Worm (Caenorhabditis elegans) whole organism, L3 larva: ENCODE results near the gene cest-2.2.

ENCODE experiments used
- elt-1 ChIP-seq: fragments of 150-350 bp; optimal IDR thresholded peaks from 2 replicates; lab custom pipeline; 2014; ENCODE audit warnings: missing biosample characterization, missing genetic modification characterization
- lin-39 ChIP-seq: fragments of 150-350 bp; optimal IDR thresholded peaks from 2 replicates; lab custom pipeline; 2018; ENCODE audit warnings: missing biosample characterization, missing genetic modification reagents, missing genetic modification characterization
- nhr-237 ChIP-seq: fragments of 150-350 bp; optimal IDR thresholded peaks from 2 replicates; lab custom pipeline; 2014; ENCODE audit warnings: missing biosample characterization, missing genetic modification characterization
- nhr-77 ChIP-seq: fragments of 150-350 bp; optimal IDR thresholded peaks from 2 replicates; lab custom pipeline; 2014; ENCODE audit warnings: missing biosample characterization, missing genetic modification characterization

ce11 chrV:14223141-14223540, 48.0 kb upstream of the cest-2.2 start:
- TF ChIP-seq elt-1 (no peak), nhr-77 (tag; lab: Kevin White, UChicago) (no peak), nhr-237 (tag; lab: Kevin White, UChicago) (no peak), lin-39 (tag; lab: Kevin White, UChicago) (no peak)
